Worm (Caenorhabditis elegans) whole organism, L2 larva: ENCODE data around the gene aqp-8.

ENCODE experiments used
- C34F6.9 ChIP-seq: fragments of 150-350 bp; optimal IDR thresholded peaks from 2 replicates; lab custom pipeline; 2014; ENCODE audit warnings: missing biosample characterization, missing genetic modification characterization
- F13H6.1 ChIP-seq: sonication (generic microtip); optimal IDR thresholded peaks from 2 replicates; lab custom pipeline; 2016; ENCODE audit warnings: missing genetic modification characterization, missing compliant biosample characterization
- R02D3.7 ChIP-seq: fragments of 150-350 bp; optimal IDR thresholded peaks from 2 replicates; lab custom pipeline; 2014; ENCODE audit warnings: missing biosample characterization, missing genetic modification characterization
- ZK546.5 ChIP-seq: sonication (generic microtip); optimal IDR thresholded peaks from 2 replicates; lab custom pipeline; 2017; ENCODE audit warnings: missing biosample characterization, missing genetic modification characterization
- ama-1 ChIP-seq: fragments of 150-350 bp; optimal IDR thresholded peaks from 2 replicates; lab custom pipeline; 2018; ENCODE audit warnings: inconsistent platforms
- blmp-1 ChIP-seq: sonication (generic microtip); optimal IDR thresholded peaks from 2 replicates; lab custom pipeline; 2017; ENCODE audit warnings: missing genetic modification characterization, mild to moderate bottlenecking, missing compliant biosample characterization, antibody characterized with exemption, moderate library complexity; ENCODE audit not compliant: insufficient read depth
- ceh-16 ChIP-seq: fragments of 150-350 bp; optimal IDR thresholded peaks from 2 replicates; lab custom pipeline; 2014; ENCODE audit warnings: missing biosample characterization, missing genetic modification characterization
- ceh-82 ChIP-seq: fragments of 150-350 bp; optimal IDR thresholded peaks from 2 replicates; lab custom pipeline; 2014; ENCODE audit warnings: missing biosample characterization, missing genetic modification characterization
- crh-2 ChIP-seq: sonication (generic microtip); optimal IDR thresholded peaks from 2 replicates; lab custom pipeline; 2017; ENCODE audit warnings: missing biosample characterization, missing genetic modification characterization
- dmd-4 ChIP-seq: sonication (generic microtip); optimal IDR thresholded peaks from 2 replicates; lab custom pipeline; 2017; ENCODE audit warnings: missing biosample characterization, missing genetic modification characterization
- egl-27 ChIP-seq: sonication (generic microtip); optimal IDR thresholded peaks from 3 replicates; lab custom pipeline; 2017; ENCODE audit warnings: missing biosample characterization, missing genetic modification reagents, missing genetic modification characterization
- elt-1 ChIP-seq: fragments of 150-350 bp; optimal IDR thresholded peaks from 2 replicates; lab custom pipeline; 2014; ENCODE audit warnings: missing biosample characterization, missing genetic modification characterization
- elt-3 ChIP-seq: sonication (generic microtip); optimal IDR thresholded peaks from 2 replicates; lab custom pipeline; 2017; ENCODE audit warnings: missing biosample characterization, missing genetic modification characterization
- fos-1 ChIP-seq: fragments of 150-350 bp; optimal IDR thresholded peaks from 2 replicates; lab custom pipeline; 2014; ENCODE audit warnings: missing biosample characterization, missing genetic modification characterization
- gmeb-1 ChIP-seq: fragments of 150-350 bp; optimal IDR thresholded peaks from 2 replicates; lab custom pipeline; 2014; ENCODE audit warnings: missing biosample characterization, missing genetic modification characterization
- lin-11 ChIP-seq: fragments of 150-350 bp; sonication (generic microtip); optimal IDR thresholded peaks from 2 replicates; lab custom pipeline; 2014; ENCODE audit warnings: missing biosample characterization, missing genetic modification characterization, inconsistent platforms, mixed read lengths
- lin-13 ChIP-seq: fragments of 150-350 bp; optimal IDR thresholded peaks from 2 replicates; lab custom pipeline; 2014; ENCODE audit warnings: missing biosample characterization, missing genetic modification reagents, missing genetic modification characterization
- mab-5 ChIP-seq: fragments of 150-350 bp; optimal IDR thresholded peaks from 2 replicates; lab custom pipeline; 2014; ENCODE audit warnings: missing biosample characterization, missing genetic modification characterization
- mdl-1 ChIP-seq, 2 experiments: fragments of 150-350 bp in 1 of 2; sonication (generic microtip) in 1 of 2; optimal IDR thresholded peaks; 2 replicates each; lab custom pipeline; 2017; ENCODE audit warnings: missing biosample characterization in 2 of 2, missing genetic modification characterization in 2 of 2
- nhr-10 ChIP-seq: sonication (generic microtip); optimal IDR thresholded peaks from 2 replicates; lab custom pipeline; 2017; ENCODE audit warnings: missing biosample characterization, missing genetic modification characterization
- nhr-12 ChIP-seq: fragments of 150-350 bp; optimal IDR thresholded peaks from 2 replicates; lab custom pipeline; 2014; ENCODE audit warnings: missing biosample characterization, missing genetic modification characterization
- nhr-23 ChIP-seq: fragments of 150-350 bp; optimal IDR thresholded peaks from 2 replicates; lab custom pipeline; 2014; ENCODE audit warnings: missing biosample characterization, missing genetic modification reagents, missing genetic modification characterization
- nhr-6 ChIP-seq: fragments of 150-350 bp; optimal IDR thresholded peaks from 2 replicates; lab custom pipeline; 2014; ENCODE audit warnings: missing biosample characterization, missing genetic modification characterization
- nhr-77 ChIP-seq: fragments of 150-350 bp; optimal IDR thresholded peaks from 2 replicates; lab custom pipeline; 2014; ENCODE audit warnings: missing biosample characterization, missing genetic modification characterization
- peb-1 ChIP-seq: fragments of 150-350 bp; optimal IDR thresholded peaks from 2 replicates; lab custom pipeline; 2014; ENCODE audit warnings: missing biosample characterization, missing genetic modification characterization
- sem-4 ChIP-seq: fragments of 150-350 bp; optimal IDR thresholded peaks from 2 replicates; lab custom pipeline; 2014; ENCODE audit warnings: missing biosample characterization, missing genetic modification reagents, missing genetic modification characterization
- skn-1 ChIP-seq: sonication (generic microtip); optimal IDR thresholded peaks from 2 replicates; lab custom pipeline; 2017; ENCODE audit warnings: missing biosample characterization, missing genetic modification characterization
- sma-3 ChIP-seq: sonication (generic microtip); optimal IDR thresholded peaks from 2 replicates; lab custom pipeline; 2016; ENCODE audit warnings: missing genetic modification reagents, missing genetic modification characterization, missing compliant biosample characterization
- unc-39 ChIP-seq: fragments of 150-350 bp; optimal IDR thresholded peaks from 2 replicates; lab custom pipeline; 2014; ENCODE audit warnings: missing biosample characterization, missing genetic modification characterization
- unc-55 ChIP-seq: fragments of 150-350 bp; sonication (generic microtip); optimal IDR thresholded peaks from 3 replicates; lab custom pipeline; 2014; ENCODE audit warnings: missing biosample characterization, missing genetic modification reagents, missing genetic modification characterization
- unc-62 ChIP-seq: fragments of 150-350 bp; optimal IDR thresholded peaks from 2 replicates; lab custom pipeline; 2014; ENCODE audit warnings: missing biosample characterization, missing genetic modification reagents, missing genetic modification characterization
- zag-1 ChIP-seq: fragments of 150-350 bp; optimal IDR thresholded peaks from 2 replicates; lab custom pipeline; 2014; ENCODE audit warnings: missing biosample characterization, missing genetic modification characterization
- ztf-1 ChIP-seq: fragments of 200-800 bp; sonication (Bioruptor generic); conservative IDR thresholded peaks from 2 replicates; pipeline ENCODE4 v1.3.6; 2022; ENCODE audit warnings: missing genetic modification characterization, missing compliant biosample characterization
- ztf-11 ChIP-seq: sonication (generic microtip); optimal IDR thresholded peaks from 2 replicates; lab custom pipeline; 2017; ENCODE audit warnings: missing biosample characterization, missing genetic modification characterization

The aqp-8 gene

ce11 chrX:4704877-4705276, at the start of gene aqp-8:
aqp-8 (minus strand) TSS chrX:4704977.
- no peak for TF ChIP-seq R02D3.7 (tag; lab: Kevin White, UChicago)
- no peak for TF ChIP-seq mab-5 (tag; lab: Kevin White, UChicago)
- no peak for TF ChIP-seq ztf-11 (tag; lab: Kevin White, UChicago)
- no peak for TF ChIP-seq elt-3 (tag; lab: Kevin White, UChicago)
- no peak for TF ChIP-seq gmeb-1
- TF ChIP-seq nhr-6 (tag; lab: Kevin White, UChicago) = no peak
- no peak for TF ChIP-seq unc-39 (tag; lab: Kevin White, UChicago)
- no peak for TF ChIP-seq blmp-1 (tag; lab: Kevin White, UChicago)
- no peak for TF ChIP-seq peb-1 (tag; lab: Kevin White, UChicago)
- TF ChIP-seq unc-62 (GFP tag; lab: Kevin White, UChicago) = no peak
- no peak for TF ChIP-seq nhr-77 (tag; lab: Kevin White, UChicago)
- TF ChIP-seq unc-55 = no peak
- no peak for TF ChIP-seq ceh-16 (tag; lab: Kevin White, UChicago)
- TF ChIP-seq nhr-23 (tag; lab: Kevin White, UChicago) = no peak
- TF ChIP-seq sem-4 (tag; lab: Kevin White, UChicago) = no peak
- TF ChIP-seq nhr-10 (tag; lab: Kevin White, UChicago) = no peak
- no peak for TF ChIP-seq crh-2
- TF ChIP-seq ama-1 (lab: Kevin White, UChicago) = no peak
- no peak for TF ChIP-seq skn-1
- no peak for TF ChIP-seq zag-1

- TF ChIP-seq lin-11 (tag; lab: Kevin White, UChicago) (no peak), fos-1 (tag; lab: Kevin White, UChicago) (peak; percentile 83)
Measured at ce11 chrX:4749080-4749479, 44.3 kb upstream of the aqp-8 start, which contains the start of gene lon-2. lon-2 (minus strand) TSS chrX:4749083.

- TF ChIP-seq mdl-1 (tag; optimal IDR thresholded peaks at IDR 0.05; lab: Kevin White, UChicago) (no peak), egl-27 (tag; lab: Kevin White, UChicago) (no peak), ama-1 (lab: Kevin White, UChicago) (no peak), F13H6.1 (tag; lab: Kevin White, UChicago) (no peak), skn-1 (no peak), ztf-1 (no peak), dmd-4 (tag; lab: Kevin White, UChicago) (no peak), ZK546.5 (tag; lab: Kevin White, UChicago) (no peak), elt-1 (tag; lab: Kevin White, UChicago) (no peak), sem-4 (tag; lab: Kevin White, UChicago) (no peak), ceh-82 (tag; lab: Kevin White, UChicago) (no peak)
Measured at ce11 chrX:4744037-4744436, 39.3 kb upstream of the aqp-8 start.

- TF ChIP-seq crh-2 (no peak), lin-13 (GFP tag; lab: Kevin White, UChicago) (no peak), elt-1 (tag; lab: Kevin White, UChicago) (no peak), R02D3.7 (tag; lab: Kevin White, UChicago) (no peak), sem-4 (tag; lab: Kevin White, UChicago) (no peak), gmeb-1 (no peak), mab-5 (tag; lab: Kevin White, UChicago) (peak; percentile 63), nhr-12 (tag; lab: Kevin White, UChicago) (no peak), unc-62 (GFP tag; lab: Kevin White, UChicago) (no peak), egl-27 (tag; lab: Kevin White, UChicago) (no peak), sma-3 (GFP tag; lab: Kevin White, UChicago) (no peak), ZK546.5 (tag; lab: Kevin White, UChicago) (no peak), ama-1 (lab: Kevin White, UChicago) (no peak), C34F6.9 (tag; lab: Kevin White, UChicago) (peak; percentile 1), nhr-6 (tag; lab: Kevin White, UChicago) (no peak), unc-39 (tag; lab: Kevin White, UChicago) (no peak), unc-55 (peak; percentile 1)
Measured at ce11 chrX:4742285-4742684, 37.5 kb upstream of the aqp-8 start.

- peak; percentile 47 for TF ChIP-seq mab-5 (tag; lab: Kevin White, UChicago)
- TF ChIP-seq mdl-1 (tag; optimal IDR thresholded peaks at IDR 0.05; lab: Kevin White, UChicago) = peak in 1 of 2 experiments; percentile 54
- TF ChIP-seq skn-1 = no peak
Measured at ce11 chrX:4740630-4741029, 35.9 kb upstream of the aqp-8 start.
